Fruit fly (Drosophila melanogaster) whole organism, embryonic: ENCODE data around the gene pix.

Experiments used
- ATbp ChIP-seq: fragments of 200-800 bp; sonication (Bioruptor generic); optimal IDR thresholded peaks from 2 replicates; lab custom pipeline; 2017; ENCODE audit warnings: missing biosample characterization, mild to moderate bottlenecking, missing genetic modification characterization, missing genetic modification reagents
- Atf-2 ChIP-seq: fragments of 200-800 bp; sonication (Bioruptor generic); optimal IDR thresholded peaks from 2 replicates; lab custom pipeline; 2016; ENCODE audit warnings: missing biosample characterization, missing genetic modification characterization
- Atf6 ChIP-seq: fragments of 200-800 bp; sonication (Bioruptor generic); IDR thresholded peaks from 2 replicates; pipeline ENCODE4 v1.3.6; 2022; ENCODE audit warnings: missing biosample characterization, missing genetic modification characterization
- BtbVII ChIP-seq: fragments of 200-800 bp; sonication (Bioruptor generic); optimal IDR thresholded peaks from 3 replicates; lab custom pipeline; 2017; ENCODE audit warnings: missing biosample characterization, mild to moderate bottlenecking, missing genetic modification characterization
- CG10431 ChIP-seq: fragments of 200-800 bp; sonication (Bioruptor generic); optimal IDR thresholded peaks from 3 replicates; lab custom pipeline; 2018; ENCODE audit warnings: missing biosample characterization, mild to moderate bottlenecking, missing genetic modification characterization
- CG10654 ChIP-seq: fragments of 200-800 bp; sonication (Bioruptor generic); optimal IDR thresholded peaks from 2 replicates; lab custom pipeline; 2016; ENCODE audit warnings: missing biosample characterization, missing genetic modification characterization
- CG1233 ChIP-seq: fragments of 200-800 bp; sonication (Bioruptor generic); optimal IDR thresholded peaks from 4 replicates; lab custom pipeline; 2018; ENCODE audit warnings: missing biosample characterization, mild to moderate bottlenecking, missing genetic modification characterization
- CG13624 ChIP-seq: fragments of 200-800 bp; sonication (Bioruptor generic); optimal IDR thresholded peaks from 2 replicates; lab custom pipeline; 2016; ENCODE audit warnings: missing biosample characterization, missing genetic modification characterization
- CG15479 ChIP-seq: fragments of 200-800 bp; sonication (Bioruptor generic); optimal IDR thresholded peaks from 3 replicates; lab custom pipeline; 2019; ENCODE audit warnings: missing biosample characterization, mild to moderate bottlenecking, missing genetic modification characterization, moderate library complexity
- CG16815 ChIP-seq: fragments of 200-800 bp; sonication (Bioruptor generic); optimal IDR thresholded peaks from 3 replicates; lab custom pipeline; 2017; ENCODE audit warnings: missing biosample characterization, mild to moderate bottlenecking, missing genetic modification characterization
- CG17912 ChIP-seq: fragments of 200-800 bp; sonication (Bioruptor generic); optimal IDR thresholded peaks from 2 replicates; lab custom pipeline; 2018; ENCODE audit warnings: missing biosample characterization, mild to moderate bottlenecking, missing genetic modification characterization
- CG30431 ChIP-seq: fragments of 200-800 bp; sonication (Bioruptor generic); optimal IDR thresholded peaks from 2 replicates; lab custom pipeline; 2017; ENCODE audit warnings: missing biosample characterization, missing genetic modification characterization
- CG3163 ChIP-seq: fragments of 200-800 bp; sonication (Bioruptor generic); optimal IDR thresholded peaks from 3 replicates; lab custom pipeline; 2016; ENCODE audit warnings: missing biosample characterization, missing genetic modification characterization
- CG43689 ChIP-seq: fragments of 200-800 bp; sonication (Bioruptor generic); IDR thresholded peaks from 2 replicates; pipeline ENCODE4 v1.3.6; 2022; ENCODE audit warnings: missing biosample characterization, missing genetic modification characterization
- CG4617 ChIP-seq: fragments of 200-800 bp; sonication (Bioruptor generic); optimal IDR thresholded peaks from 3 replicates; lab custom pipeline; 2016; ENCODE audit warnings: missing biosample characterization, missing genetic modification characterization, borderline replicate concordance
- CG5180 ChIP-seq: fragments of 200-800 bp; sonication (Bioruptor generic); optimal IDR thresholded peaks from 3 replicates; lab custom pipeline; 2017; ENCODE audit warnings: missing biosample characterization, missing genetic modification characterization, mild to moderate bottlenecking, moderate library complexity, missing genetic modification reagents
- CG7357 ChIP-seq: fragments of 200-800 bp; sonication (Bioruptor generic); IDR thresholded peaks from 3 replicates; pipeline ENCODE4 v1.3.6; 2022; ENCODE audit warnings: missing biosample characterization, missing genetic modification characterization
- CG9727 ChIP-seq: fragments of 200-800 bp; sonication (Bioruptor generic); optimal IDR thresholded peaks from 3 replicates; lab custom pipeline; 2017; ENCODE audit warnings: missing biosample characterization, mild to moderate bottlenecking, missing genetic modification characterization
- CoRest ChIP-seq: fragments of 200-800 bp; sonication (Bioruptor generic); optimal IDR thresholded peaks from 3 replicates; lab custom pipeline; 2018; ENCODE audit warnings: missing biosample characterization, mild to moderate bottlenecking, missing genetic modification characterization, moderate library complexity
- Eip74EF ChIP-seq, 2 experiments: fragments of 200-800 bp in 1 of 2; fragments of >200 bp in 1 of 2; sonication (Bioruptor generic) in 1 of 2; optimal IDR thresholded peaks; 2 replicates each; lab custom pipeline; 2017 to 2019; ENCODE audit warnings: missing biosample characterization in 2 of 2, missing genetic modification characterization in 2 of 2, mild to moderate bottlenecking in 1 of 2, moderate library complexity in 1 of 2
- Hr3 ChIP-seq: fragments of 200-800 bp; sonication (Bioruptor generic); optimal IDR thresholded peaks from 3 replicates; lab custom pipeline; 2016; ENCODE audit warnings: missing biosample characterization, missing genetic modification characterization
- MBD-R2 ChIP-seq: fragments of 200-800 bp; sonication (Bioruptor generic); IDR thresholded peaks from 2 replicates; pipeline ENCODE4 v1.3.6; 2022; ENCODE audit warnings: missing biosample characterization, missing genetic modification characterization
- NFAT ChIP-seq: fragments of 200-800 bp; sonication (Bioruptor generic); IDR thresholded peaks from 2 replicates; pipeline ENCODE4 v1.3.6; 2022; ENCODE audit warnings: missing biosample characterization, missing genetic modification characterization
- Oaz ChIP-seq: fragments of 200-800 bp; sonication (Bioruptor generic); IDR thresholded peaks from 2 replicates; pipeline ENCODE4 v1.3.6; 2022; ENCODE audit warnings: missing biosample characterization, missing genetic modification characterization
- Scr ChIP-seq: fragments of 200-800 bp; sonication (Bioruptor generic); IDR thresholded peaks from 2 replicates; pipeline ENCODE4 v1.3.6; 2022; ENCODE audit warnings: missing biosample characterization, missing genetic modification characterization; ENCODE audit not compliant: partially characterized antibody
- Sox100B ChIP-seq: fragments of 200-800 bp; sonication (Bioruptor generic); optimal IDR thresholded peaks from 3 replicates; lab custom pipeline; 2018; ENCODE audit warnings: missing biosample characterization, mild to moderate bottlenecking, missing genetic modification characterization
- ac ChIP-seq: fragments of 200-800 bp; sonication (Bioruptor generic); optimal IDR thresholded peaks from 3 replicates; lab custom pipeline; 2017; ENCODE audit warnings: missing biosample characterization, mild to moderate bottlenecking, missing genetic modification characterization
- chn ChIP-seq: fragments of 200-800 bp; sonication (Bioruptor generic); optimal IDR thresholded peaks from 2 replicates; lab custom pipeline; 2016; ENCODE audit warnings: missing biosample characterization, missing genetic modification characterization
- danr ChIP-seq: fragments of 200-800 bp; sonication (Bioruptor generic); IDR thresholded peaks from 2 replicates; pipeline ENCODE4 v1.3.6; 2022; ENCODE audit warnings: missing biosample characterization, missing genetic modification characterization
- ftz-f1 ChIP-seq: fragments of 200-800 bp; sonication (Bioruptor generic); optimal IDR thresholded peaks from 2 replicates; lab custom pipeline; 2016; ENCODE audit warnings: missing biosample characterization, missing genetic modification characterization
- gfzf ChIP-seq: fragments of 200-800 bp; sonication (Bioruptor generic); optimal IDR thresholded peaks from 2 replicates; lab custom pipeline; 2016; ENCODE audit warnings: missing biosample characterization, mild to moderate bottlenecking, missing genetic modification characterization, moderate library complexity
- kni ChIP-seq: fragments of 200-800 bp; sonication (Bioruptor generic); optimal IDR thresholded peaks from 3 replicates; lab custom pipeline; 2017; ENCODE audit warnings: mild to moderate bottlenecking, missing biosample characterization, missing genetic modification reagents, missing genetic modification characterization
- nerfin-2 ChIP-seq: fragments of 200-800 bp; sonication (Bioruptor generic); IDR thresholded peaks from 2 replicates; pipeline ENCODE4 v1.3.6; 2022; ENCODE audit warnings: missing biosample characterization, missing genetic modification characterization; ENCODE audit not compliant: partially characterized antibody
- odd ChIP-seq: fragments of 200-800 bp; sonication (Bioruptor generic); optimal IDR thresholded peaks from 2 replicates; lab custom pipeline; 2017; ENCODE audit warnings: missing biosample characterization, mild to moderate bottlenecking, missing genetic modification characterization
- pfk ChIP-seq: fragments of 200-800 bp; sonication (Bioruptor generic); optimal IDR thresholded peaks from 2 replicates; lab custom pipeline; 2018; ENCODE audit warnings: missing biosample characterization, mild to moderate bottlenecking, missing genetic modification characterization, moderate library complexity
- phol ChIP-seq: fragments of 200-800 bp; sonication (Bioruptor generic); optimal IDR thresholded peaks from 3 replicates; lab custom pipeline; 2018; ENCODE audit warnings: missing biosample characterization, mild to moderate bottlenecking, missing genetic modification characterization, moderate library complexity
- sc ChIP-seq, 3 experiments: fragments of >200 bp in 2 of 3; fragments of 200-800 bp in 1 of 3; sonication (Bioruptor generic) in 1 of 3; optimal IDR thresholded peaks; 2 replicates in 2 of 3; 3 replicates in 1 of 3; lab custom pipeline; 2017; ENCODE audit warnings: mild to moderate bottlenecking in 1 of 3, missing biosample characterization in 1 of 3, missing genetic modification characterization in 1 of 3, missing genetic modification reagents in 1 of 3
- scrt ChIP-seq: fragments of 200-800 bp; sonication (Bioruptor generic); optimal IDR thresholded peaks from 2 replicates; lab custom pipeline; 2018; ENCODE audit warnings: missing biosample characterization, mild to moderate bottlenecking, missing genetic modification characterization, moderate library complexity
- sna ChIP-seq: fragments of 200-800 bp; sonication (Bioruptor generic); IDR thresholded peaks from 2 replicates; pipeline ENCODE4 v1.3.6; 2022; ENCODE audit warnings: missing biosample characterization, missing genetic modification characterization; ENCODE audit not compliant: partially characterized antibody
- sob ChIP-seq: fragments of 200-800 bp; sonication (Bioruptor generic); IDR thresholded peaks from 2 replicates; pipeline ENCODE4 v1.3.6; 2022; ENCODE audit warnings: missing biosample characterization, missing genetic modification characterization
- sr ChIP-seq: fragments of 200-800 bp; sonication (Bioruptor generic); IDR thresholded peaks from 3 replicates; pipeline ENCODE4 v1.3.6; 2022; ENCODE audit warnings: missing biosample characterization, missing genetic modification characterization
- sug ChIP-seq: fragments of 200-800 bp; optimal IDR thresholded peaks from 2 replicates; lab custom pipeline; 2019; ENCODE audit warnings: missing biosample characterization, mild to moderate bottlenecking, missing genetic modification characterization, moderate library complexity
- tna ChIP-seq: fragments of 200-800 bp; sonication (Bioruptor generic); IDR thresholded peaks from 2 replicates; pipeline ENCODE4 v1.3.6; 2022; ENCODE audit warnings: missing biosample characterization, missing genetic modification characterization; ENCODE audit not compliant: partially characterized antibody
- toy ChIP-seq: fragments of 200-800 bp; sonication (Bioruptor generic); IDR thresholded peaks from 2 replicates; pipeline ENCODE4 v1.3.6; 2022; ENCODE audit warnings: missing biosample characterization, missing genetic modification characterization
- twi ChIP-seq: fragments of 200-800 bp; optimal IDR thresholded peaks from 2 replicates; lab custom pipeline; 2019; ENCODE audit warnings: missing biosample characterization, mild to moderate bottlenecking, missing genetic modification characterization, moderate library complexity
- unpg ChIP-seq: fragments of 200-800 bp; sonication (Bioruptor generic); optimal IDR thresholded peaks from 3 replicates; lab custom pipeline; 2018; ENCODE audit warnings: missing biosample characterization, mild to moderate bottlenecking, missing genetic modification characterization, moderate library complexity
- wdn ChIP-seq: fragments of 200-800 bp; sonication (Bioruptor generic); IDR thresholded peaks from 2 replicates; pipeline ENCODE4 v1.3.6; 2022; ENCODE audit warnings: missing biosample characterization, missing genetic modification characterization

The pix gene

dm6 chr3L:9011485-9012389 is 37.2 kb upstream of the pix start (continued):
- peak; percentile 53 for TF ChIP-seq CG3163 (GFP tag; lab: Kevin White, UChicago)
- peak; percentile 35; the same call in 1 of the 2 replicates for TF ChIP-seq danr (GFP tag; lab: Robert Waterston, UW)
- TF ChIP-seq CG5180: peak; percentile 16
- TF ChIP-seq CG1233 (GFP tag; lab: Kevin White, UChicago): peak; percentile 81
- no peak for TF ChIP-seq NFAT (GFP tag; lab: Robert Waterston, UW)
- peak; percentile 69 for TF ChIP-seq sob (GFP tag; lab: Robert Waterston, UW)
- no peak for TF ChIP-seq Eip74EF (GFP tag; optimal IDR thresholded peaks at IDR 0.05; lab: Kevin White, UChicago)
- TF ChIP-seq Atf-2 (GFP tag; lab: Kevin White, UChicago): peak; percentile 56
- TF ChIP-seq CG10654 (GFP tag; lab: Kevin White, UChicago): peak; percentile 76
- TF ChIP-seq ATbp (GFP tag; lab: Kevin White, UChicago): peak; percentile 57
- no peak; the same call in 2 of the 3 replicates for TF ChIP-seq sr (GFP tag; lab: Robert Waterston, UW)
- 0 out of 2 replicates have a peak, but pooled peaks have one; percentile 20 for TF ChIP-seq MBD-R2 (GFP tag; lab: Robert Waterston, UW)
- peak; percentile 49; the same call in 1 of the 2 replicates for TF ChIP-seq CG43689
- TF ChIP-seq nerfin-2: no peak
- TF ChIP-seq CG9727 (GFP tag; lab: Kevin White, UChicago): peak; percentile 94
- TF ChIP-seq CG17912 (GFP tag; lab: Kevin White, UChicago): no peak
- TF ChIP-seq sug (tag; lab: Kevin White, UChicago): no peak
- peak; percentile 73 for TF ChIP-seq unpg (GFP tag; lab: Kevin White, UChicago)
- TF ChIP-seq Hr3 (GFP tag; lab: Kevin White, UChicago): peak; percentile 59
- TF ChIP-seq phol (tag; lab: Kevin White, UChicago): peak; percentile 82
- peak; percentile 67 for TF ChIP-seq CG13624 (GFP tag; lab: Kevin White, UChicago)
- TF ChIP-seq CG30431 (GFP tag; lab: Kevin White, UChicago): peak; percentile 71
- TF ChIP-seq CG4617 (GFP tag; lab: Kevin White, UChicago): peak; percentile 14
- no peak for TF ChIP-seq CG15479 (GFP tag; lab: Kevin White, UChicago)
- TF ChIP-seq Sox100B (GFP tag; lab: Kevin White, UChicago): peak; percentile 64
- peak; percentile 56 for TF ChIP-seq kni (GFP tag; lab: Kevin White, UChicago)
- TF ChIP-seq CG7357 (GFP tag; lab: Robert Waterston, UW): peak; percentile 63; the same call in 1 of the 3 replicates
- no peak for TF ChIP-seq sc (optimal IDR thresholded peaks at IDR 0.05; lab: Kevin White, UChicago)
- peak; percentile 61 for TF ChIP-seq sc (GFP tag; optimal IDR thresholded peaks at IDR 0.05; lab: Kevin White, UChicago)
- TF ChIP-seq CG16815: peak; percentile 87
- peak; percentile 98 for TF ChIP-seq twi
- TF ChIP-seq ac (GFP tag; lab: Kevin White, UChicago): peak; percentile 89
- no peak for TF ChIP-seq gfzf (GFP tag; lab: Kevin White, UChicago)
- TF ChIP-seq wdn (GFP tag; lab: Robert Waterston, UW): no peak
- no peak for TF ChIP-seq tna
- no peak for TF ChIP-seq Atf6 (GFP tag; lab: Robert Waterston, UW)
- peak; percentile 70 for TF ChIP-seq chn (GFP tag; lab: Kevin White, UChicago)
- TF ChIP-seq sna: no peak
- no peak for TF ChIP-seq Oaz (GFP tag; lab: Robert Waterston, UW)
- TF ChIP-seq odd (GFP tag; lab: Kevin White, UChicago): peak; percentile 23
- peak; percentile 71 for TF ChIP-seq CoRest
- TF ChIP-seq pfk: no peak
- no peak for TF ChIP-seq CG10431
- TF ChIP-seq ftz-f1 (GFP tag; lab: Kevin White, UChicago): no peak
- TF ChIP-seq toy (GFP tag; lab: Robert Waterston, UW): no peak
- TF ChIP-seq BtbVII: no peak
- no peak for TF ChIP-seq Scr (GFP tag; lab: Robert Waterston, UW)
- no peak for TF ChIP-seq scrt (GFP tag; lab: Kevin White, UChicago)
